Fruit fly (Drosophila melanogaster) whole organism, embryonic: ENCODE measurements around the gene ttm50.

ENCODE experiments used
- Antp ChIP-seq: fragments of 200-800 bp; sonication (Bioruptor generic); optimal IDR thresholded peaks from 3 replicates; lab custom pipeline; 2016; ENCODE audit warnings: missing biosample characterization, missing genetic modification characterization
- Atf-2 ChIP-seq: fragments of 200-800 bp; sonication (Bioruptor generic); optimal IDR thresholded peaks from 2 replicates; lab custom pipeline; 2016; ENCODE audit warnings: missing biosample characterization, missing genetic modification characterization
- B-H1 ChIP-seq: fragments of 200-800 bp; sonication (Bioruptor generic); IDR thresholded peaks from 3 replicates; pipeline ENCODE4 v1.3.6; 2022; ENCODE audit warnings: missing biosample characterization, missing genetic modification characterization
- BEAF-32 ChIP-seq: fragments of 200-800 bp; sonication (Bioruptor generic); optimal IDR thresholded peaks from 3 replicates; lab custom pipeline; 2017; ENCODE audit warnings: missing biosample characterization, missing genetic modification characterization, mild to moderate bottlenecking, moderate library complexity, missing genetic modification reagents
- CG10321 ChIP-seq: fragments of 200-800 bp; sonication (Bioruptor generic); IDR thresholded peaks from 2 replicates; pipeline ENCODE4 v1.3.6; 2022; ENCODE audit warnings: missing biosample characterization, missing genetic modification characterization
- CG11398 ChIP-seq: fragments of 200-800 bp; sonication (Bioruptor generic); optimal IDR thresholded peaks from 2 replicates; lab custom pipeline; 2016; ENCODE audit warnings: missing biosample characterization, missing genetic modification characterization
- CG11456 ChIP-seq: fragments of 200-800 bp; sonication (Bioruptor generic); IDR thresholded peaks from 3 replicates; pipeline ENCODE4 v1.3.6; 2022; ENCODE audit warnings: missing biosample characterization, missing genetic modification characterization
- CG12236 ChIP-seq: fragments of 200-800 bp; sonication (Bioruptor generic); optimal IDR thresholded peaks from 2 replicates; lab custom pipeline; 2016; ENCODE audit warnings: missing biosample characterization, missing genetic modification characterization
- CG12769 ChIP-seq: fragments of 200-800 bp; sonication (Bioruptor generic); optimal IDR thresholded peaks from 2 replicates; lab custom pipeline; 2019; ENCODE audit warnings: missing biosample characterization, mild to moderate bottlenecking, missing genetic modification characterization, moderate library complexity
- CG14441 ChIP-seq: fragments of 200-800 bp; sonication (Bioruptor generic); IDR thresholded peaks from 2 replicates; pipeline ENCODE4 v1.3.6; 2022; ENCODE audit warnings: missing biosample characterization, missing genetic modification characterization
- CG1603 ChIP-seq: fragments of 200-800 bp; sonication (Bioruptor generic); optimal IDR thresholded peaks from 2 replicates; lab custom pipeline; 2019; ENCODE audit warnings: missing biosample characterization, mild to moderate bottlenecking, missing genetic modification characterization, moderate library complexity
- CG17802 ChIP-seq: fragments of 200-800 bp; sonication (Bioruptor generic); optimal IDR thresholded peaks from 2 replicates; lab custom pipeline; 2018; ENCODE audit warnings: missing biosample characterization, mild to moderate bottlenecking, missing genetic modification characterization, moderate library complexity
- CG31441 ChIP-seq: fragments of 200-800 bp; sonication (Bioruptor generic); IDR thresholded peaks from 2 replicates; pipeline ENCODE4 v1.3.6; 2022; ENCODE audit warnings: missing biosample characterization, missing genetic modification characterization
- CG33213 ChIP-seq: fragments of 200-800 bp; sonication (Bioruptor generic); optimal IDR thresholded peaks from 3 replicates; lab custom pipeline; 2016; ENCODE audit warnings: missing biosample characterization, missing genetic modification characterization
- CG34224 ChIP-seq: fragments of 200-800 bp; sonication (Bioruptor generic); IDR thresholded peaks from 3 replicates; pipeline ENCODE4 v1.3.6; 2022; ENCODE audit warnings: missing biosample characterization, missing genetic modification characterization; ENCODE audit not compliant: partially characterized antibody
- CG5180 ChIP-seq: fragments of 200-800 bp; sonication (Bioruptor generic); optimal IDR thresholded peaks from 3 replicates; lab custom pipeline; 2017; ENCODE audit warnings: missing biosample characterization, missing genetic modification characterization, mild to moderate bottlenecking, moderate library complexity, missing genetic modification reagents
- CG5245 ChIP-seq: fragments of 200-800 bp; sonication (Bioruptor generic); optimal IDR thresholded peaks from 3 replicates; lab custom pipeline; 2016; ENCODE audit warnings: missing biosample characterization, missing genetic modification characterization
- CG7271 ChIP-seq: fragments of 200-800 bp; sonication (Bioruptor generic); optimal IDR thresholded peaks from 2 replicates; lab custom pipeline; 2018; ENCODE audit warnings: missing biosample characterization, mild to moderate bottlenecking, missing genetic modification characterization, moderate library complexity
- CG8944 ChIP-seq: fragments of 200-800 bp; sonication (Bioruptor generic); optimal IDR thresholded peaks from 3 replicates; lab custom pipeline; 2016; ENCODE audit warnings: missing biosample characterization, missing genetic modification characterization
- CG9215 ChIP-seq: fragments of 200-800 bp; sonication (Bioruptor generic); IDR thresholded peaks from 2 replicates; pipeline ENCODE4 v1.3.6; 2022; ENCODE audit warnings: missing biosample characterization, missing genetic modification characterization
- CG9932 ChIP-seq: fragments of 200-800 bp; sonication (Bioruptor generic); IDR thresholded peaks from 2 replicates; pipeline ENCODE4 v1.3.6; 2022; ENCODE audit warnings: missing biosample characterization, missing genetic modification characterization
- Dref ChIP-seq: fragments of 200-800 bp; sonication (Bioruptor generic); IDR thresholded peaks from 2 replicates; pipeline ENCODE4 v1.3.6; 2022; ENCODE audit warnings: missing biosample characterization, missing genetic modification characterization
- Ets97D ChIP-seq: fragments of 200-800 bp; sonication (Bioruptor generic); optimal IDR thresholded peaks from 3 replicates; lab custom pipeline; 2016; ENCODE audit warnings: missing biosample characterization, missing genetic modification characterization
- HmgD ChIP-seq: fragments of 200-800 bp; sonication (Bioruptor generic); optimal IDR thresholded peaks from 3 replicates; lab custom pipeline; 2016; ENCODE audit warnings: missing biosample characterization, missing genetic modification characterization
- Lim3 ChIP-seq: fragments of 200-800 bp; sonication (Bioruptor generic); IDR thresholded peaks from 2 replicates; pipeline ENCODE4 v1.3.6; 2022; ENCODE audit warnings: missing biosample characterization, missing genetic modification characterization
- Mad ChIP-seq: fragments of 200-800 bp; sonication (Bioruptor generic); optimal IDR thresholded peaks from 2 replicates; lab custom pipeline; 2016; ENCODE audit warnings: missing biosample characterization, missing genetic modification characterization
- Max ChIP-seq: fragments of 200-800 bp; sonication (Bioruptor generic); optimal IDR thresholded peaks from 2 replicates; lab custom pipeline; 2016; ENCODE audit warnings: missing biosample characterization, mild to moderate bottlenecking, missing genetic modification characterization
- Myb ChIP-seq: fragments of 200-800 bp; sonication (Bioruptor generic); optimal IDR thresholded peaks from 2 replicates; lab custom pipeline; 2016; ENCODE audit warnings: missing biosample characterization, missing genetic modification characterization
- Neu2 ChIP-seq: fragments of 200-800 bp; sonication (Bioruptor generic); optimal IDR thresholded peaks from 3 replicates; lab custom pipeline; 2016; ENCODE audit warnings: missing biosample characterization, missing genetic modification characterization, borderline replicate concordance
- al ChIP-seq: fragments of 200-800 bp; sonication (Bioruptor generic); IDR thresholded peaks from 2 replicates; pipeline ENCODE4 v1.3.6; 2022; ENCODE audit warnings: missing biosample characterization, missing genetic modification characterization
- amos ChIP-seq: fragments of 200-800 bp; sonication (Bioruptor generic); IDR thresholded peaks from 2 replicates; pipeline ENCODE4 v1.3.6; 2022; ENCODE audit warnings: missing biosample characterization, missing genetic modification characterization; ENCODE audit not compliant: partially characterized antibody
- cad ChIP-seq: fragments of >200 bp; optimal IDR thresholded peaks from 2 replicates; lab custom pipeline; 2017; ENCODE audit warnings: missing biosample characterization, missing genetic modification characterization
- chinmo ChIP-seq: fragments of 200-800 bp; sonication (Bioruptor generic); IDR thresholded peaks from 4 replicates; pipeline ENCODE4 v1.3.6; 2022; ENCODE audit warnings: missing biosample characterization, missing genetic modification characterization; ENCODE audit not compliant: partially characterized antibody
- dimm ChIP-seq: fragments of 200-800 bp; sonication (Bioruptor generic); IDR thresholded peaks from 2 replicates; pipeline ENCODE4 v1.3.6; 2022; ENCODE audit warnings: missing biosample characterization, missing genetic modification characterization
- esg ChIP-seq: fragments of 200-800 bp; sonication (Bioruptor generic); conservative IDR thresholded peaks from 2 replicates; pipeline ENCODE4 v1.3.6; 2022; ENCODE audit warnings: missing biosample characterization, missing genetic modification characterization
- ewg ChIP-seq: fragments of 200-800 bp; sonication (Bioruptor generic); optimal IDR thresholded peaks from 3 replicates; lab custom pipeline; 2017; ENCODE audit warnings: mild to moderate bottlenecking, missing biosample characterization, missing genetic modification reagents, missing genetic modification characterization
- eyg ChIP-seq: fragments of 200-800 bp; sonication (Bioruptor generic); optimal IDR thresholded peaks from 3 replicates; lab custom pipeline; 2016; ENCODE audit warnings: missing biosample characterization, missing genetic modification characterization
- gce ChIP-seq: fragments of 200-800 bp; sonication (Bioruptor generic); IDR thresholded peaks from 3 replicates; pipeline ENCODE4 v1.3.6; 2022; ENCODE audit warnings: missing biosample characterization, missing genetic modification characterization
- gcm2 ChIP-seq: fragments of 200-800 bp; sonication (Bioruptor generic); optimal IDR thresholded peaks from 2 replicates; lab custom pipeline; 2016; ENCODE audit warnings: missing biosample characterization, missing genetic modification characterization
- hkb ChIP-seq, 2 experiments: fragments of 200-800 bp in 1 of 2; fragments of >200 bp in 1 of 2; sonication (Bioruptor generic) in 1 of 2; IDR thresholded peaks in 1 of 2; optimal IDR thresholded peaks in 1 of 2; 2 replicates each; pipeline versions ENCODE4 v1.3.6 to Lab custom; 2017 to 2022; ENCODE audit warnings: missing biosample characterization in 1 of 2, missing genetic modification characterization in 1 of 2
- jigr1 ChIP-seq: fragments of 200-800 bp; sonication (Bioruptor generic); IDR thresholded peaks from 3 replicates; pipeline ENCODE4 v1.3.6; 2022; ENCODE audit warnings: missing biosample characterization, missing genetic modification characterization
- ken ChIP-seq: fragments of 200-800 bp; sonication (Bioruptor generic); IDR thresholded peaks from 3 replicates; pipeline ENCODE4 v1.3.6; 2022; ENCODE audit warnings: missing biosample characterization, missing genetic modification characterization
- nerfin-1 ChIP-seq: fragments of 200-800 bp; sonication (Bioruptor generic); optimal IDR thresholded peaks from 3 replicates; lab custom pipeline; 2019; ENCODE audit warnings: missing biosample characterization, mild to moderate bottlenecking, missing genetic modification characterization, moderate library complexity
- nerfin-2 ChIP-seq: fragments of 200-800 bp; sonication (Bioruptor generic); IDR thresholded peaks from 2 replicates; pipeline ENCODE4 v1.3.6; 2022; ENCODE audit warnings: missing biosample characterization, missing genetic modification characterization; ENCODE audit not compliant: partially characterized antibody
- p53 ChIP-seq: fragments of 200-800 bp; sonication (Bioruptor generic); optimal IDR thresholded peaks from 2 replicates; lab custom pipeline; 2016; ENCODE audit warnings: missing biosample characterization, missing genetic modification characterization
- phol ChIP-seq: fragments of 200-800 bp; sonication (Bioruptor generic); optimal IDR thresholded peaks from 3 replicates; lab custom pipeline; 2018; ENCODE audit warnings: missing biosample characterization, mild to moderate bottlenecking, missing genetic modification characterization, moderate library complexity
- seq ChIP-seq: fragments of 200-800 bp; sonication (Bioruptor generic); IDR thresholded peaks from 2 replicates; pipeline ENCODE4 v1.3.6; 2022; ENCODE audit warnings: missing biosample characterization, missing genetic modification characterization
- tgo ChIP-seq: fragments of 200-800 bp; sonication (Bioruptor generic); IDR thresholded peaks from 3 replicates; pipeline ENCODE4 v1.3.6; 2022; ENCODE audit warnings: missing biosample characterization, missing genetic modification characterization
- trem ChIP-seq: fragments of 200-800 bp; optimal IDR thresholded peaks from 3 replicates; lab custom pipeline; 2019; ENCODE audit warnings: missing biosample characterization, mild to moderate bottlenecking, missing genetic modification characterization, moderate library complexity
- vnd ChIP-seq: fragments of 200-800 bp; sonication (Bioruptor generic); IDR thresholded peaks from 3 replicates; pipeline ENCODE4 v1.3.6; 2022; ENCODE audit warnings: missing biosample characterization, missing genetic modification characterization; ENCODE audit not compliant: partially characterized antibody

Gene ttm50

dm6 chrX:2704134-2704773, 27.7 kb downstream of the ttm50 start, which contains the start of gene eIF2Bbeta (continued):
- TF ChIP-seq nerfin-2 (no peak), CG31441 (GFP tag; lab: Robert Waterston, UW) (no peak), trem (tag; lab: Kevin White, UChicago) (no peak), CG17802 (tag; lab: Kevin White, UChicago) (no peak), BEAF-32 (GFP tag; lab: Kevin White, UChicago) (peak; percentile 60), CG9932 (GFP tag; lab: Robert Waterston, UW) (no peak), CG14441 (GFP tag; lab: Robert Waterston, UW) (no peak), phol (tag; lab: Kevin White, UChicago) (no peak), Atf-2 (GFP tag; lab: Kevin White, UChicago) (no peak), ewg (GFP tag; lab: Kevin White, UChicago) (no peak), CG8944 (GFP tag; lab: Kevin White, UChicago) (no peak), p53 (GFP tag; lab: Kevin White, UChicago) (no peak), Neu2 (GFP tag; lab: Kevin White, UChicago) (no peak), CG34224 (GFP tag; lab: Robert Waterston, UW) (no peak), Ets97D (GFP tag; lab: Kevin White, UChicago) (no peak), chinmo (GFP tag; lab: Robert Waterston, UW) (no peak), cad (GFP tag; lab: Kevin White, UChicago) (no peak), nerfin-1 (no peak), Antp (GFP tag; lab: Kevin White, UChicago) (no peak), CG5245 (GFP tag; lab: Kevin White, UChicago) (no peak), tgo (GFP tag; lab: Robert Waterston, UW) (no peak), jigr1 (GFP tag; lab: Robert Waterston, UW) (no peak), CG12236 (GFP tag; lab: Kevin White, UChicago) (no peak), CG10321 (no peak), esg (GFP tag; lab: Robert Waterston, UW) (0 out of 2 replicates have a peak, but pooled peaks have one; percentile 14), gcm2 (GFP tag; lab: Kevin White, UChicago) (no peak), CG11398 (GFP tag; lab: Kevin White, UChicago) (no peak), Max (no peak), vnd (GFP tag; lab: Robert Waterston, UW) (no peak), ken (GFP tag; lab: Robert Waterston, UW) (no peak), Dref (peak; percentile 62), dimm (GFP tag; lab: Robert Waterston, UW) (no peak), CG5180 (GFP tag; lab: Kevin White, UChicago) (no peak), seq (GFP tag; lab: Robert Waterston, UW) (no peak), Myb (peak; percentile 3), CG12769 (tag; lab: Kevin White, UChicago) (no peak), al (GFP tag; lab: Robert Waterston, UW) (no peak), Mad (no peak), CG9215 (GFP tag; lab: Robert Waterston, UW) (no peak), eyg (GFP tag; lab: Kevin White, UChicago) (no peak), CG7271 (no peak), hkb (optimal IDR thresholded peaks at IDR 0.05; lab: Kevin White, UChicago) (no peak), hkb (GFP tag; IDR thresholded peaks at IDR 0.05; lab: Robert Waterston, UW) (no peak), amos (peak; percentile 45), CG33213 (no peak), CG11456 (no peak), B-H1 (GFP tag; lab: Robert Waterston, UW) (no peak), CG1603 (tag; lab: Kevin White, UChicago) (peak; percentile 5), gce (GFP tag; lab: Robert Waterston, UW) (no peak), HmgD (no peak), Lim3 (no peak)
